Fruit fly (Drosophila melanogaster) whole organism, embryonic: ENCODE measurements around the gene MSBP.

Experiments used
- Atf-2 ChIP-seq: fragments of 200-800 bp; sonication (Bioruptor generic); optimal IDR thresholded peaks from 2 replicates; lab custom pipeline; 2016; ENCODE audit warnings: missing biosample characterization, missing genetic modification characterization
- Awh ChIP-seq: fragments of 200-800 bp; sonication (Bioruptor generic); IDR thresholded peaks from 2 replicates; pipeline ENCODE4, ENCODE4 v1.3.6; 2022; ENCODE audit warnings: missing biosample characterization, missing genetic modification characterization
- BEAF-32 ChIP-seq: fragments of 200-800 bp; sonication (Bioruptor generic); optimal IDR thresholded peaks from 3 replicates; lab custom pipeline; 2017; ENCODE audit warnings: missing biosample characterization, missing genetic modification characterization, mild to moderate bottlenecking, moderate library complexity, missing genetic modification reagents
- CG10267 ChIP-seq: fragments of 200-800 bp; sonication (Bioruptor generic); optimal IDR thresholded peaks from 2 replicates; lab custom pipeline; 2018; ENCODE audit warnings: missing biosample characterization, mild to moderate bottlenecking, missing genetic modification characterization, moderate library complexity
- CG11398 ChIP-seq: fragments of 200-800 bp; sonication (Bioruptor generic); optimal IDR thresholded peaks from 2 replicates; lab custom pipeline; 2016; ENCODE audit warnings: missing biosample characterization, missing genetic modification characterization
- CG11456 ChIP-seq: fragments of 200-800 bp; sonication (Bioruptor generic); IDR thresholded peaks from 3 replicates; pipeline ENCODE4 v1.3.6; 2022; ENCODE audit warnings: missing biosample characterization, missing genetic modification characterization
- CG2678 ChIP-seq: fragments of 200-800 bp; sonication (Bioruptor generic); optimal IDR thresholded peaks from 3 replicates; lab custom pipeline; 2019; ENCODE audit warnings: missing biosample characterization, mild to moderate bottlenecking, missing genetic modification characterization, moderate library complexity
- CG31365 ChIP-seq: fragments of 200-800 bp; sonication (Bioruptor generic); optimal IDR thresholded peaks from 2 replicates; lab custom pipeline; 2018; ENCODE audit warnings: missing biosample characterization, mild to moderate bottlenecking, missing genetic modification characterization
- CG3281 ChIP-seq: fragments of 200-800 bp; sonication (Bioruptor generic); optimal IDR thresholded peaks from 3 replicates; lab custom pipeline; 2017; ENCODE audit warnings: missing biosample characterization, mild to moderate bottlenecking, missing genetic modification characterization
- CG34422 ChIP-seq: fragments of 200-800 bp; sonication (Bioruptor generic); IDR thresholded peaks from 3 replicates; pipeline ENCODE4 v1.3.6; 2022; ENCODE audit warnings: missing biosample characterization, missing genetic modification characterization
- CG3995 ChIP-seq: fragments of 200-800 bp; sonication (Bioruptor generic); optimal IDR thresholded peaks from 3 replicates; lab custom pipeline; 2016; ENCODE audit warnings: missing biosample characterization, missing genetic modification characterization
- CG4730 ChIP-seq: fragments of 200-800 bp; sonication (Bioruptor generic); IDR thresholded peaks from 2 replicates; pipeline ENCODE4 v1.3.6; 2022; ENCODE audit warnings: missing biosample characterization, missing genetic modification characterization
- CG6272 ChIP-seq: fragments of 200-800 bp; sonication (Bioruptor generic); IDR thresholded peaks from 2 replicates; pipeline ENCODE4 v1.3.6; 2022; ENCODE audit warnings: missing biosample characterization, missing genetic modification characterization
- CG6854 ChIP-seq: fragments of 200-800 bp; sonication (Bioruptor generic); optimal IDR thresholded peaks from 3 replicates; lab custom pipeline; 2017; ENCODE audit warnings: missing biosample characterization, mild to moderate bottlenecking, missing genetic modification characterization
- Camta ChIP-seq: fragments of 200-800 bp; sonication (Bioruptor generic); optimal IDR thresholded peaks from 2 replicates; lab custom pipeline; 2016; ENCODE audit warnings: missing biosample characterization, missing genetic modification characterization
- Dek ChIP-seq: fragments of 200-800 bp; sonication (Bioruptor generic); optimal IDR thresholded peaks from 3 replicates; lab custom pipeline; 2019; ENCODE audit warnings: missing biosample characterization, mild to moderate bottlenecking, missing genetic modification characterization, moderate library complexity
- Fer2 ChIP-seq: fragments of 200-800 bp; sonication (Bioruptor generic); optimal IDR thresholded peaks from 2 replicates; lab custom pipeline; 2018; ENCODE audit warnings: missing biosample characterization, mild to moderate bottlenecking, missing genetic modification characterization, moderate library complexity
- H15 ChIP-seq: fragments of 200-800 bp; sonication (Bioruptor generic); IDR thresholded peaks from 3 replicates; pipeline ENCODE4 v1.3.6; 2022; ENCODE audit warnings: missing biosample characterization, missing genetic modification characterization
- Hmr ChIP-seq: fragments of 200-800 bp; sonication (Bioruptor generic); optimal IDR thresholded peaks from 3 replicates; lab custom pipeline; 2017; ENCODE audit warnings: mild to moderate bottlenecking, missing biosample characterization, missing genetic modification reagents, missing genetic modification characterization
- Lim3 ChIP-seq: fragments of 200-800 bp; sonication (Bioruptor generic); IDR thresholded peaks from 2 replicates; pipeline ENCODE4 v1.3.6; 2022; ENCODE audit warnings: missing biosample characterization, missing genetic modification characterization
- Mes4 ChIP-seq: fragments of 200-800 bp; sonication (Bioruptor generic); optimal IDR thresholded peaks from 2 replicates; lab custom pipeline; 2016; ENCODE audit warnings: missing biosample characterization, missing genetic modification characterization
- NFAT ChIP-seq: fragments of 200-800 bp; sonication (Bioruptor generic); IDR thresholded peaks from 2 replicates; pipeline ENCODE4 v1.3.6; 2022; ENCODE audit warnings: missing biosample characterization, missing genetic modification characterization
- Neu2 ChIP-seq: fragments of 200-800 bp; sonication (Bioruptor generic); optimal IDR thresholded peaks from 3 replicates; lab custom pipeline; 2016; ENCODE audit warnings: missing biosample characterization, missing genetic modification characterization, borderline replicate concordance
- NfI ChIP-seq: fragments of 200-800 bp; sonication (Bioruptor generic); optimal IDR thresholded peaks from 3 replicates; lab custom pipeline; 2018; ENCODE audit warnings: missing biosample characterization, mild to moderate bottlenecking, missing genetic modification characterization, moderate library complexity
- Ptx1 ChIP-seq: fragments of 200-800 bp; sonication (Bioruptor generic); IDR thresholded peaks from 2 replicates; pipeline ENCODE4 v1.3.6; 2022; ENCODE audit warnings: missing biosample characterization, missing genetic modification characterization
- Sin3A ChIP-seq: fragments of >200 bp; optimal IDR thresholded peaks from 2 replicates; lab custom pipeline; 2018
- Spps ChIP-seq: fragments of 200-800 bp; sonication (Bioruptor generic); optimal IDR thresholded peaks from 2 replicates; lab custom pipeline; 2018; ENCODE audit warnings: missing biosample characterization, mild to moderate bottlenecking, missing genetic modification characterization
- ase ChIP-seq: fragments of 200-800 bp; sonication (Bioruptor generic); IDR thresholded peaks from 3 replicates; pipeline ENCODE4 v1.3.6; 2022; ENCODE audit warnings: missing biosample characterization, missing genetic modification characterization
- bcd ChIP-seq: fragments of 200-800 bp; sonication (Bioruptor generic); optimal IDR thresholded peaks from 2 replicates; lab custom pipeline; 2017; ENCODE audit warnings: missing biosample characterization, mild to moderate bottlenecking, missing genetic modification characterization
- cas ChIP-seq: fragments of 200-800 bp; sonication (Bioruptor generic); IDR thresholded peaks from 2 replicates; pipeline ENCODE4 v1.3.6; 2022; ENCODE audit warnings: missing biosample characterization, missing genetic modification characterization
- caup ChIP-seq: fragments of 200-800 bp; sonication (Bioruptor generic); optimal IDR thresholded peaks from 3 replicates; lab custom pipeline; 2017; ENCODE audit warnings: missing biosample characterization, mild to moderate bottlenecking, missing genetic modification characterization, moderate library complexity; ENCODE audit not compliant: severe bottlenecking
- crp ChIP-seq, 2 experiments: fragments of 200-800 bp; sonication (Bioruptor generic); optimal IDR thresholded peaks; 2 replicates in 1 of 2; 3 replicates in 1 of 2; lab custom pipeline; 2017; ENCODE audit warnings: missing biosample characterization in 2 of 2, missing genetic modification characterization in 2 of 2, mild to moderate bottlenecking in 1 of 2, moderate library complexity in 1 of 2
- cwo ChIP-seq: fragments of 200-800 bp; sonication (Bioruptor generic); optimal IDR thresholded peaks from 3 replicates; lab custom pipeline; 2017; ENCODE audit warnings: missing biosample characterization, missing genetic modification characterization, mild to moderate bottlenecking, moderate library complexity, missing genetic modification reagents
- dimm ChIP-seq: fragments of 200-800 bp; sonication (Bioruptor generic); IDR thresholded peaks from 2 replicates; pipeline ENCODE4 v1.3.6; 2022; ENCODE audit warnings: missing biosample characterization, missing genetic modification characterization
- disco-r ChIP-seq: fragments of 200-800 bp; sonication (Bioruptor generic); optimal IDR thresholded peaks from 2 replicates; lab custom pipeline; 2016; ENCODE audit warnings: missing biosample characterization, missing genetic modification characterization
- esg ChIP-seq: fragments of 200-800 bp; sonication (Bioruptor generic); conservative IDR thresholded peaks from 2 replicates; pipeline ENCODE4 v1.3.6; 2022; ENCODE audit warnings: missing biosample characterization, missing genetic modification characterization
- fu2 ChIP-seq: fragments of 200-800 bp; sonication (Bioruptor generic); optimal IDR thresholded peaks from 2 replicates; lab custom pipeline; 2016; ENCODE audit warnings: missing biosample characterization, missing genetic modification characterization
- hb ChIP-seq: fragments of 200-800 bp; sonication (Bioruptor generic); IDR thresholded peaks from 3 replicates; pipeline ENCODE4 v1.3.6; 2022; ENCODE audit warnings: missing biosample characterization, missing genetic modification characterization; ENCODE audit not compliant: partially characterized antibody
- insv ChIP-seq, 2 experiments: fragments of 200-800 bp; sonication (Bioruptor generic); optimal IDR thresholded peaks; 3 replicates each; lab custom pipeline; 2016 to 2018; ENCODE audit warnings: missing biosample characterization in 2 of 2, missing genetic modification characterization in 2 of 2
- kni ChIP-seq: fragments of 200-800 bp; sonication (Bioruptor generic); optimal IDR thresholded peaks from 3 replicates; lab custom pipeline; 2017; ENCODE audit warnings: mild to moderate bottlenecking, missing biosample characterization, missing genetic modification reagents, missing genetic modification characterization
- mirr ChIP-seq: fragments of 200-800 bp; sonication (Bioruptor generic); optimal IDR thresholded peaks from 3 replicates; lab custom pipeline; 2018; ENCODE audit warnings: missing biosample characterization, mild to moderate bottlenecking, missing genetic modification characterization
- nerfin-1 ChIP-seq: fragments of 200-800 bp; sonication (Bioruptor generic); optimal IDR thresholded peaks from 3 replicates; lab custom pipeline; 2019; ENCODE audit warnings: missing biosample characterization, mild to moderate bottlenecking, missing genetic modification characterization, moderate library complexity
- pho ChIP-seq: fragments of 200-800 bp; sonication (Bioruptor generic); optimal IDR thresholded peaks from 2 replicates; lab custom pipeline; 2016; ENCODE audit warnings: missing biosample characterization, missing genetic modification characterization
- pita ChIP-seq: fragments of 200-800 bp; sonication (Bioruptor generic); optimal IDR thresholded peaks from 2 replicates; lab custom pipeline; 2017; ENCODE audit warnings: missing biosample characterization, mild to moderate bottlenecking, missing genetic modification characterization
- row ChIP-seq: fragments of 200-800 bp; sonication (Bioruptor generic); IDR thresholded peaks from 3 replicates; pipeline ENCODE4 v1.3.6; 2022; ENCODE audit warnings: missing biosample characterization, missing genetic modification characterization
- stc ChIP-seq: fragments of 200-800 bp; sonication (Bioruptor generic); IDR thresholded peaks from 2 replicates; pipeline ENCODE4 v1.3.6; 2022; ENCODE audit warnings: missing biosample characterization, missing genetic modification characterization
- tin ChIP-seq: fragments of 200-800 bp; sonication (Bioruptor generic); optimal IDR thresholded peaks from 3 replicates; lab custom pipeline; 2016; ENCODE audit warnings: missing biosample characterization, missing genetic modification characterization
- tll ChIP-seq, 2 experiments: fragments of 200-800 bp in 1 of 2; fragments of >200 bp in 1 of 2; sonication (Bioruptor generic) in 1 of 2; optimal IDR thresholded peaks; 2 replicates each; lab custom pipeline; 2017 to 2019; ENCODE audit warnings: missing biosample characterization in 2 of 2, missing genetic modification characterization in 2 of 2, mild to moderate bottlenecking in 1 of 2, moderate library complexity in 1 of 2
- tup ChIP-seq: fragments of 200-800 bp; sonication (Bioruptor generic); optimal IDR thresholded peaks from 2 replicates; lab custom pipeline; 2016; ENCODE audit warnings: missing biosample characterization, mild to moderate bottlenecking, missing genetic modification characterization, moderate library complexity
- vvl ChIP-seq: fragments of 200-800 bp; sonication (Bioruptor generic); IDR thresholded peaks from 2 replicates; pipeline ENCODE4 v1.3.6; 2022; ENCODE audit warnings: missing biosample characterization, missing genetic modification characterization

MSBP gene

dm6 chrX:15867863-15868262 is 22.0 kb downstream of the MSBP start, which contains the start of gene Gapdh2 (continued):
- TF ChIP-seq disco-r (peak; percentile 96), pho (peak; percentile 98), hb (GFP tag; lab: Robert Waterston, UW) (no peak), Hmr (peak; percentile 100), Ptx1 (GFP tag; lab: Robert Waterston, UW) (peak; percentile 98), caup (GFP tag; lab: Kevin White, UChicago) (peak; percentile 100), esg (GFP tag; lab: Robert Waterston, UW) (peak; percentile 99), CG4730 (peak; percentile 98), Dek (peak; percentile 100), Spps (tag; lab: Kevin White, UChicago) (peak; percentile 96), CG6854 (GFP tag; lab: Kevin White, UChicago) (peak; percentile 100), NfI (GFP tag; lab: Kevin White, UChicago) (peak; percentile 99), crp (GFP tag; optimal IDR thresholded peaks at IDR 0.05; lab: Kevin White, UChicago) (peak; percentile 7 to 74), CG3281 (GFP tag; lab: Kevin White, UChicago) (peak; percentile 100), nerfin-1 (tag; lab: Kevin White, UChicago) (peak; percentile 99), insv (GFP tag; optimal IDR thresholded peaks at IDR 0.05; lab: Kevin White, UChicago) (peak; percentile 14 to 91), CG11398 (GFP tag; lab: Kevin White, UChicago) (peak; percentile 93), cwo (peak; percentile 99), row (GFP tag; lab: Robert Waterston, UW) (peak; percentile 99), ase (GFP tag; lab: Robert Waterston, UW) (peak; percentile 99), fu2 (peak; percentile 94), Lim3 (GFP tag; lab: Robert Waterston, UW) (peak; percentile 96; the same call in 1 of the 2 replicates), stc (GFP tag; lab: Robert Waterston, UW) (peak; percentile 99), CG31365 (peak; percentile 96), NFAT (GFP tag; lab: Robert Waterston, UW) (peak; percentile 98), CG10267 (peak; percentile 98), bcd (GFP tag; lab: Kevin White, UChicago) (peak; percentile 99), tin (GFP tag; lab: Kevin White, UChicago) (peak; percentile 98), Awh (peak; percentile 99), tup (GFP tag; lab: Kevin White, UChicago) (peak; percentile 97), Neu2 (GFP tag; lab: Kevin White, UChicago) (peak; percentile 81), Fer2 (tag; lab: Kevin White, UChicago) (peak; percentile 100), CG11456 (peak; percentile 98; the same call in 2 of the 3 replicates), dimm (GFP tag; lab: Robert Waterston, UW) (peak; percentile 96), CG34422 (GFP tag; lab: Robert Waterston, UW) (peak; percentile 99), Atf-2 (GFP tag; lab: Kevin White, UChicago) (peak; percentile 96), CG2678 (tag; lab: Kevin White, UChicago) (peak; percentile 100), H15 (GFP tag; lab: Robert Waterston, UW) (peak; percentile 97), CG3995 (GFP tag; lab: Kevin White, UChicago) (peak; percentile 87), tll (GFP tag; optimal IDR thresholded peaks at IDR 0.05; lab: Kevin White, UChicago) (peak in 1 of 2 experiments; percentile 57), CG6272 (peak; percentile 93; the same call in 1 of the 2 replicates), cas (GFP tag; lab: Robert Waterston, UW) (peak; percentile 99), Mes4 (GFP tag; lab: Kevin White, UChicago) (peak; percentile 94), BEAF-32 (GFP tag; lab: Kevin White, UChicago) (peak; percentile 38), pita (no peak), Sin3A (lab: Kevin White, UChicago) (no peak), mirr (peak; percentile 100), vvl (peak; percentile 100), kni (GFP tag; lab: Kevin White, UChicago) (peak; percentile 99), Camta (GFP tag; lab: Kevin White, UChicago) (peak; percentile 98)
